Worm (Caenorhabditis elegans) whole organism, L3 larva: ENCODE measurements around the gene C47E12.10.
A peak's percentile ranks its signal among the peaks of the same experiment; 100 is the strongest.

ENCODE experiments used
- ZK546.5 ChIP-seq: sonication (generic microtip); optimal IDR thresholded peaks from 2 replicates; lab custom pipeline; 2017; ENCODE audit warnings: missing biosample characterization, missing genetic modification characterization
- aly-2 ChIP-seq: fragments of 150-350 bp; optimal IDR thresholded peaks from 2 replicates; lab custom pipeline; 2014; ENCODE audit warnings: missing biosample characterization, missing genetic modification characterization
- ama-1 ChIP-seq: fragments of 150-350 bp; optimal IDR thresholded peaks from 2 replicates; lab custom pipeline; 2018
- ceh-16 ChIP-seq: sonication (generic microtip); optimal IDR thresholded peaks from 2 replicates; lab custom pipeline; 2017; ENCODE audit warnings: missing biosample characterization, missing genetic modification characterization
- ceh-28 ChIP-seq: fragments of 150-350 bp; optimal IDR thresholded peaks from 2 replicates; lab custom pipeline; 2014; ENCODE audit warnings: missing biosample characterization, missing genetic modification reagents, missing genetic modification characterization
- ceh-82 ChIP-seq: fragments of 150-350 bp; optimal IDR thresholded peaks from 2 replicates; lab custom pipeline; 2014; ENCODE audit warnings: missing biosample characterization, missing genetic modification characterization
- daf-12 ChIP-seq: fragments of 150-350 bp; optimal IDR thresholded peaks from 2 replicates; lab custom pipeline; 2014; ENCODE audit warnings: missing biosample characterization, missing genetic modification reagents, missing genetic modification characterization
- egl-27 ChIP-seq: sonication (generic microtip); optimal IDR thresholded peaks from 4 replicates; lab custom pipeline; 2017; ENCODE audit warnings: missing biosample characterization, missing genetic modification reagents, missing genetic modification characterization
- egl-5 ChIP-seq: fragments of 150-350 bp; optimal IDR thresholded peaks from 2 replicates; lab custom pipeline; 2017; ENCODE audit warnings: missing biosample characterization, missing genetic modification reagents, missing genetic modification characterization, inconsistent platforms
- elt-2 ChIP-seq: sonication (generic microtip); optimal IDR thresholded peaks from 2 replicates; lab custom pipeline; 2016; ENCODE audit warnings: missing genetic modification reagents, mild to moderate bottlenecking, missing genetic modification characterization, missing compliant biosample characterization
- elt-3 ChIP-seq, 3 experiments: fragments of 150-350 bp in 1 of 3; sonication (generic microtip) in 2 of 3; optimal IDR thresholded peaks; 2 replicates in 2 of 3; 4 replicates in 1 of 3; lab custom pipeline; 2014 to 2017; ENCODE audit warnings: missing biosample characterization in 3 of 3, missing genetic modification characterization in 3 of 3
- eor-1 ChIP-seq, 2 experiments: fragments of 150-350 bp; optimal IDR thresholded peaks; 2 replicates each; lab custom pipeline; 2014 to 2018; ENCODE audit warnings: missing biosample characterization in 2 of 2, missing genetic modification characterization in 2 of 2
- fkh-10 ChIP-seq: sonication (generic microtip); optimal IDR thresholded peaks from 2 replicates; lab custom pipeline; 2017; ENCODE audit warnings: missing biosample characterization, missing genetic modification reagents, missing genetic modification characterization
- hmg-11 ChIP-seq: sonication (generic microtip); optimal IDR thresholded peaks from 2 replicates; lab custom pipeline; 2016; ENCODE audit warnings: missing genetic modification characterization, missing compliant biosample characterization
- jun-1 ChIP-seq: fragments of 150-350 bp; optimal IDR thresholded peaks from 2 replicates; lab custom pipeline; 2014; ENCODE audit warnings: missing biosample characterization, missing genetic modification reagents, missing genetic modification characterization
- lin-15B ChIP-seq: fragments of 150-350 bp; optimal IDR thresholded peaks from 2 replicates; lab custom pipeline; 2014; ENCODE audit warnings: missing biosample characterization, missing genetic modification characterization
- lin-39 ChIP-seq: fragments of 150-350 bp; optimal IDR thresholded peaks from 2 replicates; lab custom pipeline; 2018; ENCODE audit warnings: missing biosample characterization, missing genetic modification reagents, missing genetic modification characterization
- nfya-1 ChIP-seq: sonication (generic microtip); optimal IDR thresholded peaks from 2 replicates; lab custom pipeline; 2017; ENCODE audit warnings: missing genetic modification characterization, mild to moderate bottlenecking, missing compliant biosample characterization, antibody characterized with exemption, moderate library complexity; ENCODE audit not compliant: insufficient read depth
- nhr-11 ChIP-seq: fragments of 150-350 bp; optimal IDR thresholded peaks from 2 replicates; lab custom pipeline; 2014; ENCODE audit warnings: missing biosample characterization, missing genetic modification characterization
- nhr-23 ChIP-seq: fragments of 150-350 bp; optimal IDR thresholded peaks from 2 replicates; lab custom pipeline; 2014; ENCODE audit warnings: missing biosample characterization, missing genetic modification reagents, missing genetic modification characterization
- nhr-237 ChIP-seq: fragments of 150-350 bp; optimal IDR thresholded peaks from 2 replicates; lab custom pipeline; 2014; ENCODE audit warnings: missing biosample characterization, missing genetic modification characterization
- nhr-25 ChIP-seq: sonication (generic microtip); optimal IDR thresholded peaks from 2 replicates; lab custom pipeline; 2017; ENCODE audit warnings: missing biosample characterization, missing genetic modification characterization
- nhr-43 ChIP-seq: sonication (generic microtip); optimal IDR thresholded peaks from 2 replicates; lab custom pipeline; 2016; ENCODE audit warnings: mild to moderate bottlenecking, missing genetic modification characterization, missing compliant biosample characterization; ENCODE audit not compliant: poor library complexity, severe bottlenecking
- nhr-76 ChIP-seq: fragments of 150-350 bp; sonication (generic microtip); optimal IDR thresholded peaks from 5 replicates; lab custom pipeline; 2014; ENCODE audit warnings: missing biosample characterization, missing genetic modification characterization
- pha-4 ChIP-seq: fragments of 150-350 bp; optimal IDR thresholded peaks from 2 replicates; lab custom pipeline; 2014; ENCODE audit warnings: missing biosample characterization, missing genetic modification reagents, missing genetic modification characterization
- pqm-1 ChIP-seq: fragments of 150-350 bp; optimal IDR thresholded peaks from 2 replicates; lab custom pipeline; 2017; ENCODE audit warnings: missing biosample characterization, missing genetic modification characterization, inconsistent platforms
- snpc-4 ChIP-seq: fragments of 150-350 bp; optimal IDR thresholded peaks from 2 replicates; lab custom pipeline; 2014; ENCODE audit warnings: missing biosample characterization, missing genetic modification characterization
- tbx-2 ChIP-seq: sonication (generic microtip); optimal IDR thresholded peaks from 2 replicates; lab custom pipeline; 2016; ENCODE audit warnings: mild to moderate bottlenecking, missing genetic modification characterization, missing compliant biosample characterization
- unc-39 ChIP-seq: sonication (generic microtip); optimal IDR thresholded peaks from 4 replicates; lab custom pipeline; 2017; ENCODE audit warnings: missing biosample characterization, missing genetic modification characterization
- ztf-4 ChIP-seq: fragments of 150-350 bp; optimal IDR thresholded peaks from 2 replicates; lab custom pipeline; 2014; ENCODE audit warnings: missing biosample characterization, missing genetic modification characterization

C47E12.10 gene

ce11 chrIV:9998487-9999218 lies 26.1 kb downstream of the C47E12.10 start, which contains the start of gene pyp-1:
Gene pyp-1 (minus strand): TSS chrIV:9998925.
- TF ChIP-seq nfya-1 (tag; lab: Kevin White, UChicago) = peak; percentile 15
- peak; percentile 19 for TF ChIP-seq ama-1
- peak; percentile 40 for TF ChIP-seq ceh-28 (tag; lab: Kevin White, UChicago)
- peak; percentile 75 for TF ChIP-seq pha-4 (tag; lab: Kevin White, UChicago)
- no peak for TF ChIP-seq ceh-16 (tag; lab: Kevin White, UChicago)
- no peak for TF ChIP-seq nhr-11 (tag; lab: Kevin White, UChicago)
- TF ChIP-seq pqm-1 (tag; lab: Kevin White, UChicago) = peak; percentile 83
- TF ChIP-seq nhr-76 (tag; lab: Kevin White, UChicago) = no peak
- no peak for TF ChIP-seq aly-2 (tag; lab: Kevin White, UChicago)
- no peak for TF ChIP-seq ceh-82 (tag; lab: Kevin White, UChicago)
- peak; percentile 7 for TF ChIP-seq snpc-4 (tag; lab: Kevin White, UChicago)
- peak; percentile 74 for TF ChIP-seq elt-2 (tag; lab: Kevin White, UChicago)
- peak; percentile 21 for TF ChIP-seq jun-1 (tag; lab: Kevin White, UChicago)
- TF ChIP-seq lin-39 (tag; lab: Kevin White, UChicago) = peak; percentile 25
- no peak for TF ChIP-seq egl-5 (tag; lab: Kevin White, UChicago)

ce11 chrIV:10001748-10002147 lies 29.1 kb downstream of the C47E12.10 start, which contains the start of gene C47E12.3:
Gene C47E12.3 (minus strand): TSS chrIV:10001848.
- no peak for TF ChIP-seq eor-1 (tag; optimal IDR thresholded peaks at IDR 0.05; lab: Kevin White, UChicago)
- TF ChIP-seq tbx-2 (tag; lab: Kevin White, UChicago) = no peak
- TF ChIP-seq daf-12 (tag; lab: Kevin White, UChicago) = no peak
- TF ChIP-seq snpc-4 (tag; lab: Kevin White, UChicago) = no peak
- no peak for TF ChIP-seq egl-27 (tag; lab: Kevin White, UChicago)

ce11 chrIV:10003372-10003771 lies 30.8 kb downstream of the C47E12.10 start, which contains the start of the genes C47E12.2 and sars-1:
Gene C47E12.2 (minus strand): TSS chrIV:10003502.
Gene sars-1 (plus strand): TSS chrIV:10003726.
- TF ChIP-seq hmg-11 (peak; percentile 42), pha-4 (tag; lab: Kevin White, UChicago) (peak; percentile 49), ZK546.5 (tag; lab: Kevin White, UChicago) (no peak), nfya-1 (tag; lab: Kevin White, UChicago) (peak; percentile 48), nhr-76 (tag; lab: Kevin White, UChicago) (no peak), tbx-2 (tag; lab: Kevin White, UChicago) (no peak), egl-5 (tag; lab: Kevin White, UChicago) (peak; percentile 4), lin-15B (tag; lab: Kevin White, UChicago) (peak; percentile 43), nhr-237 (no peak)

- no peak for TF ChIP-seq fkh-10 (GFP tag; lab: Kevin White, UChicago)
- TF ChIP-seq, all 47 proteins: peak for 0
Measured at ce11 chrIV:10006792-10007191, 34.2 kb downstream of the C47E12.10 start, which contains the start of gene C47E12.13. Gene C47E12.13 (minus strand): TSS chrIV:10006892.

- TF ChIP-seq ZK546.5 (tag; lab: Kevin White, UChicago) (no peak), egl-5 (tag; lab: Kevin White, UChicago) (no peak), nhr-25 (tag; lab: Kevin White, UChicago) (peak; percentile 78), nhr-43 (peak; percentile 41), hmg-11 (peak; percentile 22), pha-4 (tag; lab: Kevin White, UChicago) (peak; percentile 63), unc-39 (tag; lab: Kevin White, UChicago) (no peak), nhr-23 (tag; lab: Kevin White, UChicago) (peak; percentile 91), ztf-4 (no peak), elt-3 (tag; optimal IDR thresholded peaks at IDR 0.05; lab: Kevin White, UChicago) (no peak)
Measured at ce11 chrIV:10007758-10008157, 35.2 kb downstream of the C47E12.10 start.
